Fruit fly (Drosophila melanogaster): ENCODE results near the gene hid.

Gene hid

dm6 chr3L:18144620-18145019 lies 40.8 kb downstream of the hid start (continued):
- TF ChIP-seq CG12236 (GFP tag; optimal IDR thresholded peaks at IDR 0.05) = no peak
- TF ChIP-seq CG10959 (GFP tag; IDR thresholded peaks at IDR 0.05) = no peak
- TF ChIP-seq chinmo (GFP tag; IDR thresholded peaks at IDR 0.05; ENCODE audit: partially characterized antibody) = peak; percentile 77; the same call in 1 of the 4 replicates
- TF ChIP-seq CG2199 (GFP tag; IDR thresholded peaks at IDR 0.05) = no peak
- no peak for TF ChIP-seq CG14667 (GFP tag; IDR thresholded peaks at IDR 0.05)
- TF ChIP-seq CG2120 (GFP tag; optimal IDR thresholded peaks at IDR 0.05) = no peak
- TF ChIP-seq Deaf1 (tag; optimal IDR thresholded peaks at IDR 0.05) = no peak
- TF ChIP-seq CG3065 (GFP tag; optimal IDR thresholded peaks at IDR 0.05) = no peak
- TF ChIP-seq inv (GFP tag; IDR thresholded peaks at IDR 0.05; ENCODE audit: partially characterized antibody) = no peak
- TF ChIP-seq CG17186 (GFP tag; optimal IDR thresholded peaks at IDR 0.05) = no peak
- TF ChIP-seq sr (GFP tag; IDR thresholded peaks at IDR 0.05) = no peak
- TF ChIP-seq Dll (GFP tag; IDR thresholded peaks at IDR 0.05; ENCODE audit: partially characterized antibody) = no peak
- no peak for TF ChIP-seq CG32767 (GFP tag; IDR thresholded peaks at IDR 0.05)
- TF ChIP-seq Opbp (GFP tag; IDR thresholded peaks at IDR 0.05; ENCODE audit: partially characterized antibody) = no peak

- no peak for TF ChIP-seq CG4854 (GFP tag; optimal IDR thresholded peaks at IDR 0.05)
- TF ChIP-seq CG2875 (GFP tag; optimal IDR thresholded peaks at IDR 0.05) = peak; percentile 13
- peak; percentile 11 for TF ChIP-seq CG2678 (tag; optimal IDR thresholded peaks at IDR 0.05)
- TF ChIP-seq CG11247 (GFP tag; IDR thresholded peaks at IDR 0.05) = no peak
- TF ChIP-seq CG13894 (tag; optimal IDR thresholded peaks at IDR 0.05) = peak; percentile 68
- no peak for TF ChIP-seq ttk (GFP tag; IDR thresholded peaks at IDR 0.05)
- TF ChIP-seq CG10462 (GFP tag; optimal IDR thresholded peaks at IDR 0.05) = no peak
- TF ChIP-seq Doc2 (GFP tag; IDR thresholded peaks at IDR 0.05) = no peak
- no peak for TF ChIP-seq btn (GFP tag; optimal IDR thresholded peaks at IDR 0.05)
- no peak for TF ChIP-seq CG2712 (tag; optimal IDR thresholded peaks at IDR 0.05)
- no peak for TF ChIP-seq CG13123 (GFP tag; optimal IDR thresholded peaks at IDR 0.05)
- no peak for TF ChIP-seq CG16813 (GFP tag; IDR thresholded peaks at IDR 0.05; ENCODE audit: partially characterized antibody)
- TF ChIP-seq E2f2 (GFP tag; IDR thresholded peaks at IDR 0.05) = peak; percentile 17; the same call in 1 of the 2 replicates
- TF ChIP-seq amos (GFP tag; IDR thresholded peaks at IDR 0.05; ENCODE audit: partially characterized antibody) = no peak
- TF ChIP-seq lilli (GFP tag; optimal IDR thresholded peaks at IDR 0.05) = no peak
- 0 out of 3 replicates have a peak, but pooled peaks have one; percentile 13 for TF ChIP-seq zfh1 (GFP tag; IDR thresholded peaks at IDR 0.05)
- TF ChIP-seq HLH3B (GFP tag; IDR thresholded peaks at IDR 0.05) = no peak
- TF ChIP-seq gsb-n (tag; optimal IDR thresholded peaks at IDR 0.05) = no peak
- no peak for TF ChIP-seq Dp (GFP tag; optimal IDR thresholded peaks at IDR 0.05)
- TF ChIP-seq otp (GFP tag; IDR thresholded peaks at IDR 0.05) = no peak
- no peak for TF ChIP-seq exex (tag; optimal IDR thresholded peaks at IDR 0.05)
- peak; percentile 7 for TF ChIP-seq PHDP (tag; optimal IDR thresholded peaks at IDR 0.05)
- no peak for TF ChIP-seq CG31365 (tag; optimal IDR thresholded peaks at IDR 0.05)
- TF ChIP-seq CG4617 (GFP tag; optimal IDR thresholded peaks at IDR 0.05; ENCODE audit: borderline replicate concordance) = no peak
- no peak for TF ChIP-seq NC2α (GFP tag; optimal IDR thresholded peaks at IDR 0.05)
- no peak for TF ChIP-seq CG18619 (GFP tag; optimal IDR thresholded peaks at IDR 0.05)
- no peak for TF ChIP-seq tgo (GFP tag; IDR thresholded peaks at IDR 0.05)
- no peak for TF ChIP-seq CG15479 (GFP tag; optimal IDR thresholded peaks at IDR 0.05)
- no peak for TF ChIP-seq Chrac-16 (GFP tag; optimal IDR thresholded peaks at IDR 0.05)
- TF ChIP-seq aop (GFP tag; IDR thresholded peaks at IDR 0.05) = no peak
- TF ChIP-seq CG30403 (GFP tag; optimal IDR thresholded peaks at IDR 0.05) = no peak
- peak; percentile 51 for TF ChIP-seq ATbp (GFP tag; optimal IDR thresholded peaks at IDR 0.05)
- no peak for TF ChIP-seq Opbp (GFP tag; IDR thresholded peaks at IDR 0.05; ENCODE audit: partially characterized antibody)
- TF ChIP-seq Blimp-1 (GFP tag; optimal IDR thresholded peaks at IDR 0.05) = peak; percentile 29
- no peak for TF ChIP-seq az2 (GFP tag; optimal IDR thresholded peaks at IDR 0.05)
- TF ChIP-seq yki (optimal IDR thresholded peaks at IDR 0.05) = no peak
- TF ChIP-seq Atf-2 (GFP tag; optimal IDR thresholded peaks at IDR 0.05) = no peak
- TF ChIP-seq CG31441 (GFP tag; IDR thresholded peaks at IDR 0.05) = no peak
These were observed 42.5 kb downstream of the hid start for dm6 chr3L:18142969-18143368.

Data from whole organism, embryonic.